Worm (Caenorhabditis elegans) whole organism, mixed stage, embryonic: ENCODE data around the gene sri-4.

Experiments used
- ceh-39 ChIP-seq: fragments of 150-350 bp; optimal IDR thresholded peaks from 2 replicates; lab custom pipeline; 2014; ENCODE audit warnings: missing biosample characterization, missing genetic modification characterization
- ceh-43 ChIP-seq: fragments of 200-800 bp; sonication (Bioruptor generic); optimal IDR thresholded peaks from 2 replicates; lab custom pipeline; 2018; ENCODE audit warnings: mild to moderate bottlenecking, missing genetic modification characterization, moderate library complexity, missing compliant biosample characterization
- lin-13 ChIP-seq: fragments of 150-350 bp; optimal IDR thresholded peaks from 2 replicates; lab custom pipeline; 2014; ENCODE audit warnings: missing biosample characterization, missing genetic modification characterization
- nhr-28 ChIP-seq: fragments of 150-350 bp; optimal IDR thresholded peaks from 2 replicates; lab custom pipeline; 2014; ENCODE audit warnings: missing biosample characterization, missing genetic modification characterization
- snpc-4 ChIP-seq: fragments of 150-350 bp; optimal IDR thresholded peaks from 2 replicates; lab custom pipeline; 2014; ENCODE audit warnings: missing biosample characterization, missing genetic modification characterization
- unc-62 ChIP-seq: fragments of 150-350 bp; optimal IDR thresholded peaks from 2 replicates; lab custom pipeline; 2014; ENCODE audit warnings: missing biosample characterization, missing genetic modification reagents, missing genetic modification characterization
- ztf-11 ChIP-seq: fragments of 150-350 bp; optimal IDR thresholded peaks from 2 replicates; lab custom pipeline; 2014; ENCODE audit warnings: missing biosample characterization, missing genetic modification characterization

ce11 chrV:774341-774740 lies 26.2 kb downstream of the sri-4 start:
- no peak for TF ChIP-seq nhr-28 (tag; lab: Kevin White, UChicago)
- no peak for TF ChIP-seq ceh-43 (GFP tag; lab: Kevin White, UChicago)
- TF ChIP-seq ceh-39 (tag; lab: Kevin White, UChicago): no peak
- no peak for TF ChIP-seq lin-13
- TF ChIP-seq unc-62: no peak
- TF ChIP-seq snpc-4: no peak
- TF ChIP-seq ztf-11 (tag; lab: Kevin White, UChicago): no peak
